Fruit fly (Drosophila melanogaster) whole organism, embryonic: Measurements from ENCODE around the gene CG31538.

Source experiments
- Adf1 ChIP-seq: fragments of 200-800 bp; sonication (Bioruptor generic); IDR thresholded peaks from 2 replicates; pipeline ENCODE4 v1.3.6; 2022; ENCODE audit warnings: missing biosample characterization, missing genetic modification characterization
- Antp ChIP-seq: fragments of 200-800 bp; sonication (Bioruptor generic); optimal IDR thresholded peaks from 3 replicates; lab custom pipeline; 2016; ENCODE audit warnings: missing biosample characterization, missing genetic modification characterization
- Asciz ChIP-seq: fragments of 200-800 bp; sonication (Bioruptor generic); optimal IDR thresholded peaks from 2 replicates; lab custom pipeline; 2017; ENCODE audit warnings: missing biosample characterization, mild to moderate bottlenecking, missing genetic modification characterization, missing genetic modification reagents
- CG10462 ChIP-seq: fragments of 200-800 bp; sonication (Bioruptor generic); optimal IDR thresholded peaks from 2 replicates; lab custom pipeline; 2016; ENCODE audit warnings: missing biosample characterization, missing genetic modification characterization
- CG11723 ChIP-seq: fragments of 200-800 bp; sonication (Bioruptor generic); optimal IDR thresholded peaks from 2 replicates; lab custom pipeline; 2017; ENCODE audit warnings: missing biosample characterization, mild to moderate bottlenecking, missing genetic modification characterization
- CG12155 ChIP-seq: fragments of 200-800 bp; sonication (Bioruptor generic); optimal IDR thresholded peaks from 3 replicates; lab custom pipeline; 2016; ENCODE audit warnings: missing biosample characterization, missing genetic modification characterization
- CG1233 ChIP-seq: fragments of 200-800 bp; sonication (Bioruptor generic); optimal IDR thresholded peaks from 4 replicates; lab custom pipeline; 2018; ENCODE audit warnings: missing biosample characterization, mild to moderate bottlenecking, missing genetic modification characterization
- CG13287 ChIP-seq: fragments of 200-800 bp; sonication (Bioruptor generic); IDR thresholded peaks from 2 replicates; pipeline ENCODE4 v1.3.6; 2022; ENCODE audit warnings: missing biosample characterization, missing genetic modification characterization; ENCODE audit not compliant: partially characterized antibody
- CG15479 ChIP-seq: fragments of 200-800 bp; sonication (Bioruptor generic); optimal IDR thresholded peaks from 3 replicates; lab custom pipeline; 2019; ENCODE audit warnings: missing biosample characterization, mild to moderate bottlenecking, missing genetic modification characterization, moderate library complexity
- CG1647 ChIP-seq: fragments of 200-800 bp; sonication (Bioruptor generic); optimal IDR thresholded peaks from 3 replicates; lab custom pipeline; 2016; ENCODE audit warnings: missing biosample characterization, missing genetic modification characterization
- CG17912 ChIP-seq: fragments of 200-800 bp; sonication (Bioruptor generic); optimal IDR thresholded peaks from 2 replicates; lab custom pipeline; 2018; ENCODE audit warnings: missing biosample characterization, mild to moderate bottlenecking, missing genetic modification characterization
- CG2202 ChIP-seq: fragments of 200-800 bp; sonication (Bioruptor generic); optimal IDR thresholded peaks from 2 replicates; lab custom pipeline; 2018; ENCODE audit warnings: missing biosample characterization, mild to moderate bottlenecking, missing genetic modification characterization
- CG31388 ChIP-seq: fragments of 200-800 bp; sonication (Bioruptor generic); optimal IDR thresholded peaks from 2 replicates; lab custom pipeline; 2016; ENCODE audit warnings: missing biosample characterization, missing genetic modification characterization
- CG5245 ChIP-seq: fragments of 200-800 bp; sonication (Bioruptor generic); optimal IDR thresholded peaks from 3 replicates; lab custom pipeline; 2016; ENCODE audit warnings: missing biosample characterization, missing genetic modification characterization
- CG8388 ChIP-seq: fragments of 200-800 bp; sonication (Bioruptor generic); optimal IDR thresholded peaks from 2 replicates; lab custom pipeline; 2019; ENCODE audit warnings: missing biosample characterization, mild to moderate bottlenecking, missing genetic modification characterization, moderate library complexity
- CG8765 ChIP-seq: fragments of 200-800 bp; sonication (Bioruptor generic); IDR thresholded peaks from 2 replicates; pipeline ENCODE4 v1.3.6; 2022; ENCODE audit warnings: missing biosample characterization, missing genetic modification characterization
- CTCF ChIP-seq: fragments of 200-800 bp; sonication (Bioruptor generic); optimal IDR thresholded peaks from 2 replicates; lab custom pipeline; 2017; ENCODE audit warnings: missing biosample characterization, mild to moderate bottlenecking, missing genetic modification characterization, moderate library complexity
- Fer2 ChIP-seq: fragments of 200-800 bp; sonication (Bioruptor generic); optimal IDR thresholded peaks from 2 replicates; lab custom pipeline; 2018; ENCODE audit warnings: missing biosample characterization, mild to moderate bottlenecking, missing genetic modification characterization, moderate library complexity
- Hmr ChIP-seq: fragments of 200-800 bp; sonication (Bioruptor generic); optimal IDR thresholded peaks from 3 replicates; lab custom pipeline; 2017; ENCODE audit warnings: mild to moderate bottlenecking, missing biosample characterization, missing genetic modification reagents, missing genetic modification characterization
- Hsf ChIP-seq: fragments of 200-800 bp; sonication (Bioruptor generic); optimal IDR thresholded peaks from 3 replicates; lab custom pipeline; 2016; ENCODE audit warnings: missing biosample characterization, missing genetic modification characterization
- NC2α ChIP-seq: fragments of 200-800 bp; sonication (Bioruptor generic); optimal IDR thresholded peaks from 2 replicates; lab custom pipeline; 2016; ENCODE audit warnings: missing biosample characterization, missing genetic modification characterization
- Nf-YA ChIP-seq: fragments of 200-800 bp; sonication (Bioruptor generic); IDR thresholded peaks from 2 replicates; pipeline ENCODE4 v1.3.6; 2022; ENCODE audit warnings: missing biosample characterization, missing genetic modification characterization
- Nf-YC ChIP-seq: fragments of 200-800 bp; optimal IDR thresholded peaks from 3 replicates; lab custom pipeline; 2019; ENCODE audit warnings: missing biosample characterization, mild to moderate bottlenecking, missing genetic modification characterization, moderate library complexity
- Opbp ChIP-seq: fragments of 200-800 bp; sonication (Bioruptor generic); IDR thresholded peaks from 3 replicates; pipeline ENCODE4 v1.3.6; 2022; ENCODE audit warnings: missing biosample characterization, missing genetic modification characterization; ENCODE audit not compliant: partially characterized antibody
- Ptx1 ChIP-seq: fragments of 200-800 bp; sonication (Bioruptor generic); IDR thresholded peaks from 2 replicates; pipeline ENCODE4 v1.3.6; 2022; ENCODE audit warnings: missing biosample characterization, missing genetic modification characterization
- Ravus ChIP-seq: fragments of 200-800 bp; sonication (Bioruptor generic); IDR thresholded peaks from 2 replicates; pipeline ENCODE4 v1.3.6; 2022; ENCODE audit warnings: missing biosample characterization, missing genetic modification characterization
- Rfx ChIP-seq: fragments of 200-800 bp; sonication (Bioruptor generic); IDR thresholded peaks from 2 replicates; pipeline ENCODE4 v1.3.6; 2022; ENCODE audit warnings: missing biosample characterization, missing genetic modification characterization
- Trl ChIP-seq, 3 experiments: fragments of >200 bp in 2 of 3; fragments of 200-800 bp in 1 of 3; sonication (Bioruptor generic) in 1 of 3; optimal IDR thresholded peaks; 2 replicates in 1 of 3; 3 replicates in 2 of 3; lab custom pipeline; 2016 to 2017; ENCODE audit warnings: missing biosample characterization in 1 of 3, missing genetic modification characterization in 1 of 3
- Vsx1 ChIP-seq: fragments of 200-800 bp; sonication (Bioruptor generic); optimal IDR thresholded peaks from 2 replicates; lab custom pipeline; 2017; ENCODE audit warnings: missing biosample characterization, mild to moderate bottlenecking, missing genetic modification characterization, missing genetic modification reagents
- Xrp1 ChIP-seq: fragments of 200-800 bp; sonication (Bioruptor generic); IDR thresholded peaks from 2 replicates; pipeline ENCODE4 v1.3.6; 2022; ENCODE audit warnings: missing biosample characterization, missing genetic modification characterization
- br ChIP-seq: fragments of >200 bp; optimal IDR thresholded peaks from 2 replicates; lab custom pipeline; 2017
- crc ChIP-seq: fragments of 200-800 bp; sonication (Bioruptor generic); optimal IDR thresholded peaks from 2 replicates; lab custom pipeline; 2016; ENCODE audit warnings: missing biosample characterization, missing genetic modification characterization
- dati ChIP-seq: fragments of 200-800 bp; sonication (Bioruptor generic); IDR thresholded peaks from 2 replicates; pipeline ENCODE4 v1.3.6; 2022; ENCODE audit warnings: missing biosample characterization, missing genetic modification characterization
- ftz-f1 ChIP-seq: fragments of 200-800 bp; sonication (Bioruptor generic); optimal IDR thresholded peaks from 2 replicates; lab custom pipeline; 2016; ENCODE audit warnings: missing biosample characterization, missing genetic modification characterization
- gce ChIP-seq: fragments of 200-800 bp; sonication (Bioruptor generic); IDR thresholded peaks from 3 replicates; pipeline ENCODE4 v1.3.6; 2022; ENCODE audit warnings: missing biosample characterization, missing genetic modification characterization
- her ChIP-seq: fragments of 200-800 bp; sonication (Bioruptor generic); optimal IDR thresholded peaks from 2 replicates; lab custom pipeline; 2016; ENCODE audit warnings: missing biosample characterization, missing genetic modification characterization
- jing ChIP-seq: fragments of 200-800 bp; sonication (Bioruptor generic); optimal IDR thresholded peaks from 2 replicates; lab custom pipeline; 2018; ENCODE audit warnings: missing biosample characterization, mild to moderate bottlenecking, missing genetic modification characterization
- mam ChIP-seq: fragments of 200-800 bp; sonication (Bioruptor generic); optimal IDR thresholded peaks from 3 replicates; lab custom pipeline; 2016; ENCODE audit warnings: missing biosample characterization, missing genetic modification characterization
- org-1 ChIP-seq: fragments of 200-800 bp; sonication (Bioruptor generic); optimal IDR thresholded peaks from 2 replicates; lab custom pipeline; 2017; ENCODE audit warnings: missing biosample characterization, missing genetic modification characterization
- pho ChIP-seq: fragments of 200-800 bp; sonication (Bioruptor generic); optimal IDR thresholded peaks from 2 replicates; lab custom pipeline; 2016; ENCODE audit warnings: missing biosample characterization, missing genetic modification characterization
- phol ChIP-seq: fragments of 200-800 bp; sonication (Bioruptor generic); optimal IDR thresholded peaks from 3 replicates; lab custom pipeline; 2018; ENCODE audit warnings: missing biosample characterization, mild to moderate bottlenecking, missing genetic modification characterization, moderate library complexity
- ro ChIP-seq: fragments of 200-800 bp; sonication (Bioruptor generic); IDR thresholded peaks from 2 replicates; pipeline ENCODE4 v1.3.6; 2022; ENCODE audit warnings: missing biosample characterization, missing genetic modification characterization
- sens-2 ChIP-seq: fragments of 200-800 bp; sonication (Bioruptor generic); IDR thresholded peaks from 2 replicates; pipeline ENCODE4 v1.3.6; 2022; ENCODE audit warnings: missing biosample characterization, missing genetic modification characterization
- seq ChIP-seq: fragments of 200-800 bp; sonication (Bioruptor generic); IDR thresholded peaks from 2 replicates; pipeline ENCODE4 v1.3.6; 2022; ENCODE audit warnings: missing biosample characterization, missing genetic modification characterization
- slbo ChIP-seq: fragments of 200-800 bp; sonication (Bioruptor generic); IDR thresholded peaks from 2 replicates; pipeline ENCODE4 v1.3.6; 2022; ENCODE audit warnings: missing biosample characterization, missing genetic modification characterization
- sob ChIP-seq: fragments of 200-800 bp; sonication (Bioruptor generic); IDR thresholded peaks from 2 replicates; pipeline ENCODE4 v1.3.6; 2022; ENCODE audit warnings: missing biosample characterization, missing genetic modification characterization
- toy ChIP-seq: fragments of 200-800 bp; sonication (Bioruptor generic); IDR thresholded peaks from 2 replicates; pipeline ENCODE4 v1.3.6; 2022; ENCODE audit warnings: missing biosample characterization, missing genetic modification characterization
- trem ChIP-seq: fragments of 200-800 bp; optimal IDR thresholded peaks from 3 replicates; lab custom pipeline; 2019; ENCODE audit warnings: missing biosample characterization, mild to moderate bottlenecking, missing genetic modification characterization, moderate library complexity
- vnd ChIP-seq: fragments of 200-800 bp; sonication (Bioruptor generic); IDR thresholded peaks from 3 replicates; pipeline ENCODE4 v1.3.6; 2022; ENCODE audit warnings: missing biosample characterization, missing genetic modification characterization; ENCODE audit not compliant: partially characterized antibody
- zen ChIP-seq: fragments of 200-800 bp; sonication (Bioruptor generic); optimal IDR thresholded peaks from 3 replicates; lab custom pipeline; 2018; ENCODE audit warnings: missing biosample characterization, mild to moderate bottlenecking, missing genetic modification characterization, moderate library complexity
- zfh2 ChIP-seq: fragments of 200-800 bp; sonication (Bioruptor generic); optimal IDR thresholded peaks from 2 replicates; lab custom pipeline; 2016; ENCODE audit warnings: missing biosample characterization, missing genetic modification characterization

CG31538 gene

DNA sequence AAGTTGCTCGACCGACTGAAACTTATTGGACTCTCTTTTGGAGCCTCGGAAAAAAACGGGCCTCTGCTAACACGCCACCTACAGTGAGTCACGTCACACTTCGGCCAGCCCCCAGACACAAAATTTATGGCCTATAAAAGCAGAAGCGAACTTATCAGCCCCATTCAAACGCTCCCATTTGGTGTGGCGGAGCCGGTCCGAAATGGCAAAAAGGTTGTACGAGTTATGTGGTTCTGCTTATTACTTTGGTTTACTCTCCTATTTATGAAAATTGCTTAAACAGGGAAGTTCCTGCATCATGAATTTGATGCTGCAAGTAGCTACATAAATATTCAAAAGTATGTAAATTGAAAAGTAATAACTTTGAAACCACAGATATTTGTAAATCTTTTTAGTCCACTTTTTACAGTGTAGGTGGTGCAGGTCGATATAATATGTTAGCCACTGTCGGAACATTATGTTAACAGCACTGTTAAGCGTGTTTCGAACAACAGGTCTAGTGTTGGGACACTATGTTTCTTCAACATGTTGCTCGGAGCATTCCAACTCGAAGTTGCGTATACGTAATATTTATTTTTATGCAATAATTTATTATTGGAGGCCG, 5.8 kb upstream of the CG31538 start (continued):
- peak; percentile 70 for TF ChIP-seq CG5245 (GFP tag; lab: Kevin White, UChicago)
- peak; percentile 26 for TF ChIP-seq ftz-f1 (GFP tag; lab: Kevin White, UChicago)
- TF ChIP-seq pho, result peak; percentile 94
- TF ChIP-seq Hmr (GFP tag; lab: Kevin White, UChicago), result peak; percentile 95
- TF ChIP-seq CG10462, result peak; percentile 84
- peak; percentile 89 for TF ChIP-seq Asciz
- TF ChIP-seq zen (tag; lab: Kevin White, UChicago), result peak; percentile 65
- peak; percentile 89 for TF ChIP-seq CG1647 (GFP tag; lab: Kevin White, UChicago)
- TF ChIP-seq sens-2 (GFP tag; lab: Robert Waterston, UW), result peak; percentile 73
- 0 out of 3 replicates have a peak, but pooled peaks have one; percentile 60 for TF ChIP-seq gce (GFP tag; lab: Robert Waterston, UW)
- TF ChIP-seq Xrp1, result peak; percentile 84
- TF ChIP-seq Ravus (GFP tag; lab: Robert Waterston, UW), result no peak; the same call in 1 of the 2 replicates
- peak; percentile 94 for TF ChIP-seq zfh2
- TF ChIP-seq CG12155 (GFP tag; lab: Kevin White, UChicago), result peak; percentile 86
- peak; percentile 87 for TF ChIP-seq her (GFP tag; lab: Kevin White, UChicago)
- peak; percentile 86 for TF ChIP-seq CG11723 (GFP tag; lab: Kevin White, UChicago)
- peak; percentile 87 for TF ChIP-seq slbo (GFP tag; lab: Robert Waterston, UW)
- TF ChIP-seq toy (GFP tag; lab: Robert Waterston, UW), result peak; percentile 75
- TF ChIP-seq dati, result peak; percentile 46; the same call in 1 of the 2 replicates
- TF ChIP-seq Hsf, result peak; percentile 92
- peak; percentile 92 for TF ChIP-seq Rfx (GFP tag; lab: Robert Waterston, UW)
- peak; percentile 77 for TF ChIP-seq Fer2 (tag; lab: Kevin White, UChicago)
- TF ChIP-seq CG8388 (GFP tag; lab: Kevin White, UChicago), result peak; percentile 99
- peak; percentile 80 for TF ChIP-seq Vsx1
- TF ChIP-seq CG8765 (GFP tag; lab: Robert Waterston, UW), result peak; percentile 63; the same call in 1 of the 2 replicates
- peak; percentile 93 for TF ChIP-seq CG1233 (GFP tag; lab: Kevin White, UChicago)
- peak; percentile 93 for TF ChIP-seq mam (GFP tag; lab: Kevin White, UChicago)
- peak; percentile 82 for TF ChIP-seq sob (GFP tag; lab: Robert Waterston, UW)
- TF ChIP-seq ro (GFP tag; lab: Robert Waterston, UW), result no peak
- no peak for TF ChIP-seq Nf-YA (GFP tag; lab: Robert Waterston, UW)
- TF ChIP-seq trem (tag; lab: Kevin White, UChicago), result peak; percentile 77
- TF ChIP-seq Opbp (GFP tag; lab: Robert Waterston, UW), result no peak
- TF ChIP-seq CG2202 (tag; lab: Kevin White, UChicago), result peak; percentile 73
- TF ChIP-seq CG13287 (GFP tag; lab: Robert Waterston, UW), result no peak
- TF ChIP-seq Antp (GFP tag; lab: Kevin White, UChicago), result peak; percentile 94
- TF ChIP-seq crc, result peak; percentile 86
- no peak for TF ChIP-seq CG15479
- peak; percentile 91 for TF ChIP-seq seq (GFP tag; lab: Robert Waterston, UW)
- TF ChIP-seq phol (tag; lab: Kevin White, UChicago), result peak; percentile 91
- TF ChIP-seq Ptx1 (GFP tag; lab: Robert Waterston, UW), result peak; percentile 87
- peak; percentile 70 for TF ChIP-seq jing
- TF ChIP-seq Adf1 (GFP tag; lab: Robert Waterston, UW), result peak; percentile 46
- peak; percentile 92 for TF ChIP-seq CTCF (GFP tag; lab: Kevin White, UChicago)
- TF ChIP-seq CG17912 (GFP tag; lab: Kevin White, UChicago), result peak; percentile 77
- TF ChIP-seq Nf-YC (tag; lab: Kevin White, UChicago), result peak; percentile 86
- peak; percentile 94 for TF ChIP-seq org-1
- TF ChIP-seq Trl (optimal IDR thresholded peaks at IDR 0.05; lab: Kevin White, UChicago), result no peak
- TF ChIP-seq Trl (GFP tag; optimal IDR thresholded peaks at IDR 0.05; lab: Kevin White, UChicago), result peak; percentile 88
- no peak for TF ChIP-seq br
- peak; percentile 78 for TF ChIP-seq NC2α (GFP tag; lab: Kevin White, UChicago)
- TF ChIP-seq vnd (GFP tag; lab: Robert Waterston, UW), result no peak
- TF ChIP-seq CG31388, result peak; percentile 82
